Worm (Caenorhabditis elegans): ENCODE results near the gene mrp-8.

The mrp-8 gene

ce11 chrIII:12351301-12351700, 48.3 kb upstream of the mrp-8 start, which contains the start of the genes pph-4.1 and Y75B8A.31 (continued):
- TF ChIP-seq Y67H2A.10 (GFP tag; conservative IDR thresholded peaks at IDR 0.05) (peak; percentile 59; the same call in 1 of the 2 replicates), somi-1 (GFP tag; optimal IDR thresholded peaks at IDR 0.05) (peak; percentile 13), athp-1 (tag; optimal IDR thresholded peaks at IDR 0.05) (peak; percentile 19), K12H6.12 (tag; optimal IDR thresholded peaks at IDR 0.05) (peak; percentile 29), nhr-179 (tag; optimal IDR thresholded peaks at IDR 0.05) (no peak), cebp-2 (GFP tag; IDR thresholded peaks at IDR 0.05) (no peak), mxl-1 (tag; optimal IDR thresholded peaks at IDR 0.05) (no peak), xnd-1 (tag; optimal IDR thresholded peaks at IDR 0.05) (peak; percentile 36), hrde-1 (tag; optimal IDR thresholded peaks at IDR 0.05; ENCODE audit: borderline replicate concordance) (no peak), unc-130 (GFP tag; optimal IDR thresholded peaks at IDR 0.05) (peak; percentile 58), ztf-6 (GFP tag; IDR thresholded peaks at IDR 0.05) (0 out of 2 replicates have a peak, but pooled peaks have one; percentile 37), madf-10 (tag; optimal IDR thresholded peaks at IDR 0.05) (peak; percentile 34), madf-6 (GFP tag; IDR thresholded peaks at IDR 0.05) (peak; percentile 85), cebp-1 (GFP tag; IDR thresholded peaks at IDR 0.05) (peak; percentile 62; the same call in 1 of the 2 replicates), cebp-1 (tag; optimal IDR thresholded peaks at IDR 0.05) (peak; percentile 69), F57C9.4 (tag; optimal IDR thresholded peaks at IDR 0.05) (no peak), ceh-91 (GFP tag; IDR thresholded peaks at IDR 0.05) (peak; percentile 87), F52B5.7 (tag; optimal IDR thresholded peaks at IDR 0.05) (no peak), attf-6 (GFP tag; IDR thresholded peaks at IDR 0.05) (no peak), fkh-3 (tag; optimal IDR thresholded peaks at IDR 0.05) (no peak), B0035.1 (tag; optimal IDR thresholded peaks at IDR 0.05) (no peak), aptf-2 (GFP tag; conservative IDR thresholded peaks at IDR 0.05) (no peak; the same call in 1 of the 2 replicates), lir-1 (GFP tag; conservative IDR thresholded peaks at IDR 0.05) (peak; percentile 67), mcd-1 (GFP tag; IDR thresholded peaks at IDR 0.05) (peak; percentile 98), atf-7 (tag; optimal IDR thresholded peaks at IDR 0.05) (no peak), madf-3 (GFP tag; IDR thresholded peaks at IDR 0.05) (peak; percentile 63; the same call in 1 of the 2 replicates), egl-44 (GFP tag; IDR thresholded peaks at IDR 0.05) (no peak), mes-4 (tag; optimal IDR thresholded peaks at IDR 0.05) (no peak), pha-4 (tag; optimal IDR thresholded peaks at IDR 0.05) (peak; percentile 20), sdz-38 (tag; optimal IDR thresholded peaks at IDR 0.05) (no peak), zfh-2 (GFP tag; conservative IDR thresholded peaks at IDR 0.05) (no peak), madf-8 (GFP tag; conservative IDR thresholded peaks at IDR 0.05) (peak; percentile 41; the same call in 1 of the 2 replicates), ceh-79 (tag; optimal IDR thresholded peaks at IDR 0.05) (no peak), hmg-1.2 (GFP tag; IDR thresholded peaks at IDR 0.05) (peak; percentile 43; the same call in 1 of the 2 replicates), tlf-1 (GFP tag; optimal IDR thresholded peaks at IDR 0.05) (peak; percentile 58), rcor-1 (GFP tag; IDR thresholded peaks at IDR 0.05) (peak; percentile 76), attf-5 (GFP tag; optimal IDR thresholded peaks at IDR 0.05) (peak; percentile 85), B0261.1 (tag; optimal IDR thresholded peaks at IDR 0.05) (no peak), pbrm-1 (GFP tag; IDR thresholded peaks at IDR 0.05) (peak; percentile 78; the same call in 1 of the 2 replicates), dox-1 (GFP tag; IDR thresholded peaks at IDR 0.05) (peak; percentile 93), ama-1 (optimal IDR thresholded peaks at IDR 0.05) (no peak), ama-1 (GFP tag; optimal IDR thresholded peaks at IDR 0.05) (no peak), lin-26 (GFP tag; IDR thresholded peaks at IDR 0.05) (no peak), B0019.2 (GFP tag; conservative IDR thresholded peaks at IDR 0.05) (peak; percentile 69), ceh-100 (GFP tag; IDR thresholded peaks at IDR 0.05) (peak; percentile 40; the same call in 1 of the 2 replicates), snpc-3.4 (tag; optimal IDR thresholded peaks at IDR 0.05) (peak; percentile 59), him-1 (tag; optimal IDR thresholded peaks at IDR 0.05) (no peak), ceh-58 (GFP tag; IDR thresholded peaks at IDR 0.05) (no peak), gei-17 (GFP tag; optimal IDR thresholded peaks at IDR 0.05) (no peak), F39B2.1 (GFP tag; IDR thresholded peaks at IDR 0.05) (no peak)

Measured in whole organism, young adult.